Fruit fly (Drosophila melanogaster) whole organism, adult: ENCODE results near the gene CG13613.

ENCODE experiments used
- CG1620 ChIP-seq: fragments of 200-800 bp; sonication (Bioruptor generic); optimal IDR thresholded peaks from 2 replicates; lab custom pipeline; 2016; ENCODE audit warnings: missing biosample characterization, missing genetic modification characterization
- CG7101 ChIP-seq: fragments of 200-800 bp; sonication (Bioruptor generic); optimal IDR thresholded peaks from 2 replicates; lab custom pipeline; 2018; ENCODE audit warnings: missing biosample characterization, mild to moderate bottlenecking, missing genetic modification characterization, moderate library complexity
- Hr96 ChIP-seq: fragments of 200-800 bp; sonication (Bioruptor generic); optimal IDR thresholded peaks from 2 replicates; lab custom pipeline; 2016; ENCODE audit warnings: missing biosample characterization, missing genetic modification characterization
- kay ChIP-seq: fragments of 200-800 bp; sonication (Bioruptor generic); peaks from one replicate; lab custom pipeline; 2016; ENCODE audit warnings: missing biosample characterization, missing genetic modification characterization, borderline replicate concordance
- pad ChIP-seq: fragments of 200-800 bp; sonication (Bioruptor generic); optimal IDR thresholded peaks from 3 replicates; lab custom pipeline; 2017; ENCODE audit warnings: missing biosample characterization, missing genetic modification characterization, mild to moderate bottlenecking, moderate library complexity, missing genetic modification reagents

- TF ChIP-seq CG7101 (tag; lab: Kevin White, UChicago) (no peak), kay (GFP tag; lab: Kevin White, UChicago) (no peak), Hr96 (GFP tag; lab: Kevin White, UChicago) (no peak), CG1620 (GFP tag; lab: Kevin White, UChicago) (no peak), pad (GFP tag; lab: Kevin White, UChicago) (no peak)
Observed at dm6 chr3R:24357698-24358097, 7.7 kb upstream of the CG13613 start, which contains the start of gene Golgin84.
